Worm (Caenorhabditis elegans) whole organism, early embryonic: ENCODE measurements around the gene glb-15.

Experiments
- ama-1 ChIP-seq: fragments of 150-350 bp; optimal IDR thresholded peaks from 2 replicates; lab custom pipeline; 2014
- sea-1 ChIP-seq: fragments of 200-800 bp; sonication (Bioruptor generic); conservative IDR thresholded peaks from 2 replicates; pipeline ENCODE4 v1.3.6; 2022; ENCODE audit warnings: missing genetic modification characterization, missing compliant biosample characterization
- tbx-37 ChIP-seq: fragments of 200-800 bp; sonication (Bioruptor generic); conservative IDR thresholded peaks from 2 replicates; pipeline ENCODE4 v1.3.6; 2022; ENCODE audit warnings: missing genetic modification reagents, missing genetic modification characterization, missing compliant biosample characterization

ce11 chrV:11600800-11601199 lies 17.3 kb downstream of the glb-15 start, which contains the start of gene F35B12.9:
- TF ChIP-seq ama-1 (no peak), tbx-37 (GFP tag; lab: Robert Waterston, UW) (no peak), sea-1 (GFP tag; lab: Robert Waterston, UW) (no peak)
